Worm (Caenorhabditis elegans): Measurements from ENCODE around the gene gly-20.

- TF ChIP-seq F49E8.2 (tag; optimal IDR thresholded peaks at IDR 0.05; ENCODE audit: insufficient read depth) (no peak), unc-62 (GFP tag; optimal IDR thresholded peaks at IDR 0.05) (no peak), hlh-26 (GFP tag; conservative IDR thresholded peaks at IDR 0.05) (no peak), zim-3 (tag; optimal IDR thresholded peaks at IDR 0.05) (no peak)
Observed at ce11 chrV:11329100-11329499, 46.7 kb downstream of the gly-20 start, which contains the start of gene F47G9.6.
